Fruit fly (Drosophila melanogaster) ovary, adult (tissue): Measurements from ENCODE around the gene dysc.

Source experiments
- CG17801 ChIP-seq: fragments of 200-800 bp; optimal IDR thresholded peaks from 2 replicates; lab custom pipeline; 2019; ENCODE audit warnings: missing biosample characterization, mild to moderate bottlenecking, missing genetic modification characterization, moderate library complexity; ENCODE audit not compliant: partially characterized antibody

Gene dysc

DNA sequence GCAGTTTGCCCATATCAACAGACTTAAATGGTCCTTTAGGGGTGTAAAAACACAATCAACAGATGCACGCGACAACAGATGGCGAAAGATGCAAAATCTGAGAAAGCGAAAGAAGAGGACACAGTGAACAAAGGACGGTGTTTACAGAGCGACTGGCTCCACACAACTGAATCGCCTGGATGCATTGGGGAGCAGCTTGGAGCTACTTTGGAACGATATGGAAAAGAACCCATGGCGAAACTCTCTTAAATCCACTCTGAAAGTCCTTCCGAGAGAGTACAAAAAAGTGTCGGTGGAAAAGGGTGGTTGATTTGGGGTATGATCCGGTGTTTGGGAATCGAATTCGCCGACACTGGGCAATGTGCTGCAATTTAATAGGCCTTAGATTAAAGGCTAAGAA, 62.3 kb downstream of the dysc start:
- no peak for TF ChIP-seq CG17801 (GFP tag; lab: Kevin White, UChicago)

DNA sequence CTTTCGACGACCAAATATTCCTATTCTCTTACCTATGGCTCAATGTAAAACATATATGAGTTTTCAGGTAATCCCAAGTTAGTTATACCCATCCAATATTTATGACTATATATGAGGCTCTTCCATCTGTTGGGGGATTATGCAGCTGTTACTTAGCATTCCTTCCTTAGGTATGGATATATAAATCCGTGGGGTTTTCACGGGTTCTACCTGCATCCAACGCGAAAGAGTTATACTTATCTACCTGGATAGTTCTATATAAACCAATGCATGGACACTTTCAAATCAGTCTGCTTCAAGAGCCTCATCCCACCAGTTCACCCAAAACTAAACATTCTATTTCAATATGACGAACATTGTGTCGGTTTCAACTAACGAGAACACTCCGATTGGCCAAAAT, 65.6 kb downstream of the dysc start, which contains the start of gene CG43184:
TSS of gene CG43184 (plus strand) at position 301 of the 400 bp plus-strand sequence.
- TF ChIP-seq CG17801 (GFP tag; lab: Kevin White, UChicago), result no peak
